Worm (Caenorhabditis elegans) whole organism, L3 larva: Measurements from ENCODE around the gene mob-4.

Source experiments
- ama-1 ChIP-seq: fragments of 150-350 bp; optimal IDR thresholded peaks from 2 replicates; lab custom pipeline; 2018
- ceh-16 ChIP-seq: sonication (generic microtip); optimal IDR thresholded peaks from 2 replicates; lab custom pipeline; 2017; ENCODE audit warnings: missing biosample characterization, missing genetic modification characterization
- egl-27 ChIP-seq: sonication (generic microtip); optimal IDR thresholded peaks from 4 replicates; lab custom pipeline; 2017; ENCODE audit warnings: missing biosample characterization, missing genetic modification reagents, missing genetic modification characterization
- elt-1 ChIP-seq: fragments of 150-350 bp; optimal IDR thresholded peaks from 2 replicates; lab custom pipeline; 2014; ENCODE audit warnings: missing biosample characterization, missing genetic modification characterization
- mdl-1 ChIP-seq: fragments of 150-350 bp; optimal IDR thresholded peaks from 2 replicates; lab custom pipeline; 2014; ENCODE audit warnings: missing biosample characterization, missing genetic modification characterization
- nfya-1 ChIP-seq: sonication (generic microtip); optimal IDR thresholded peaks from 2 replicates; lab custom pipeline; 2017; ENCODE audit warnings: missing genetic modification characterization, mild to moderate bottlenecking, missing compliant biosample characterization, antibody characterized with exemption, moderate library complexity; ENCODE audit not compliant: insufficient read depth
- nhr-12 ChIP-seq: fragments of 150-350 bp; optimal IDR thresholded peaks from 2 replicates; lab custom pipeline; 2014; ENCODE audit warnings: missing biosample characterization, missing genetic modification characterization
- nhr-28 ChIP-seq: fragments of 150-350 bp; optimal IDR thresholded peaks from 2 replicates; lab custom pipeline; 2014; ENCODE audit warnings: missing biosample characterization, missing genetic modification characterization
- zag-1 ChIP-seq: fragments of 150-350 bp; optimal IDR thresholded peaks from 2 replicates; lab custom pipeline; 2014; ENCODE audit warnings: missing biosample characterization, missing genetic modification characterization
- ztf-11 ChIP-seq: fragments of 150-350 bp; optimal IDR thresholded peaks from 2 replicates; lab custom pipeline; 2014; ENCODE audit warnings: missing biosample characterization, missing genetic modification characterization

DNA sequence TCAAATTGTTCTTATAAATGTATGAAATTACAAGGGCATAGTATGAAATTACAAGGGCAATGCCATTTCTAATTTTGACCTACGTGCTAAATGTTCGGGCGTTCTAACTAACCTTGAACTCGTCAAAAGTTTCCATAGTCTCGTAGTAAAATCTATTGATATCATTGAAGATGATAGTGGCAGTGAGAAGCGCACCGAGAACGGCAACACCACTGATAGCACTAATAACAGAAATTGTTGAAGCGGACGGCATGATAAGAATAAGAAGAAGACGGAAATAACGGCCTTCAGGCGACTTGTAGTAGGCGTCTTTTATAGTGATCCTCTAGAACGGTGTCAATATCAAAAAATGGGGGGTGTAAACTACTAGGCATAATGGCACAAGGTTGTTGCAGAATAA lies 38.5 kb downstream of the mob-4 start, which contains the start of gene col-91:
- no peak for TF ChIP-seq elt-1 (tag; lab: Kevin White, UChicago)
- TF ChIP-seq ceh-16 (tag; lab: Kevin White, UChicago), result no peak
- TF ChIP-seq zag-1 (tag; lab: Kevin White, UChicago), result no peak
- TF ChIP-seq nfya-1 (tag; lab: Kevin White, UChicago), result no peak
- no peak for TF ChIP-seq nhr-28 (tag; lab: Kevin White, UChicago)
- TF ChIP-seq nhr-12 (tag; lab: Kevin White, UChicago), result no peak
- TF ChIP-seq mdl-1 (tag; lab: Kevin White, UChicago), result no peak
- no peak for TF ChIP-seq egl-27
- TF ChIP-seq ztf-11 (tag; lab: Kevin White, UChicago), result no peak
- no peak for TF ChIP-seq ama-1 (lab: Kevin White, UChicago)
